Fruit fly (Drosophila melanogaster) whole organism, adult: ENCODE results near the gene aop.

Source experiments
- CG11617 ChIP-seq: fragments of 200-800 bp; sonication (Bioruptor generic); optimal IDR thresholded peaks from 2 replicates; lab custom pipeline; 2017; ENCODE audit warnings: mild to moderate bottlenecking, missing biosample characterization, missing genetic modification reagents, missing genetic modification characterization
- CG12768 ChIP-seq: fragments of 200-800 bp; sonication (Bioruptor generic); optimal IDR thresholded peaks from 2 replicates; lab custom pipeline; 2017; ENCODE audit warnings: missing biosample characterization, missing genetic modification characterization, mild to moderate bottlenecking, moderate library complexity, missing genetic modification reagents
- CG14711 ChIP-seq: fragments of 200-800 bp; sonication (Bioruptor generic); optimal IDR thresholded peaks from 2 replicates; lab custom pipeline; 2018; ENCODE audit warnings: missing biosample characterization, mild to moderate bottlenecking, missing genetic modification characterization, moderate library complexity
- CG1620 ChIP-seq: fragments of 200-800 bp; sonication (Bioruptor generic); optimal IDR thresholded peaks from 2 replicates; lab custom pipeline; 2016; ENCODE audit warnings: missing biosample characterization, missing genetic modification characterization
- CG7101 ChIP-seq: fragments of 200-800 bp; sonication (Bioruptor generic); optimal IDR thresholded peaks from 2 replicates; lab custom pipeline; 2018; ENCODE audit warnings: missing biosample characterization, mild to moderate bottlenecking, missing genetic modification characterization, moderate library complexity
- Hr96 ChIP-seq: fragments of 200-800 bp; sonication (Bioruptor generic); optimal IDR thresholded peaks from 2 replicates; lab custom pipeline; 2016; ENCODE audit warnings: missing biosample characterization, missing genetic modification characterization
- kay ChIP-seq: fragments of 200-800 bp; sonication (Bioruptor generic); peaks from one replicate; lab custom pipeline; 2016; ENCODE audit warnings: missing biosample characterization, missing genetic modification characterization, borderline replicate concordance

DNA sequence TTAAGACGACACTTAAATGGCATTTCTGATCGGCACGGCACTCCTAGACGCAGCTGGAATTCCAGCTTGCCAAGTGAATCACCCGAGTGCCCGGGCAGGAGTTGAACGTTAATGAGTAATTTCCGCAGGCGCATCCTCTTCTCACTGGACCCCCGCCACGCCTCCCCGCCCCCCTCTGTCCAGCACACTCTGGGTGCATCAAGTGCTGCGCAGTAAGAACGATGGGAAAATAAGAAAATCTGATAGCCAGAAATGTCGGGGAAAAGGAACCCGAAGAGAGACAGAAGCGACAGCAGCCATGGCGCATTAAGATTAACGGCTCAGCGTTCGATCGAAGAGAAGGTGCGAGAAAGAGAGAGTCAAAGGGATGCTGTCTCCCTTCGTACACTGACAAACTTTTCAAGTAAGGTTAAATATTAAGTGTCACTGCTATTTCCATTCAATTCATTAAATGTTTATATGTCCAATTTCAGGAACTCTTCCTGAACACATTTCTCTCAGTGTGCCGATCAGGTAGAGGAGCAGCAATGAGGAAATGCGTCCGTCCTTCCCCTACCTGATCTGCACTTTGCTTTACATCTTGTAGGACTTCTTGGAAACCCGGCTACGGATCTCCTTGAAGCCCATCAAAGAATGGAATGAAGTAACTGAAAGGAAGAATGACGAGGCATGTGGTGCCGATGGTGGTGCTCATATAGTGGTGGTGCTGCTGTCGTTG is 13.9 kb downstream of the aop start:
- TF ChIP-seq CG12768 (GFP tag; lab: Kevin White, UChicago) (no peak), CG14711 (tag; lab: Kevin White, UChicago) (no peak), CG7101 (tag; lab: Kevin White, UChicago) (no peak), CG1620 (GFP tag; lab: Kevin White, UChicago) (no peak), CG11617 (GFP tag; lab: Kevin White, UChicago) (no peak), kay (GFP tag; lab: Kevin White, UChicago) (no peak), Hr96 (GFP tag; lab: Kevin White, UChicago) (no peak)
